5 fruit fly cellular contexts compared by ENCODE assay signal in genomic region chr2L:8029160-8029852, dm6.
TF ChIP-seq lines count a peak whose summit lies in the region.

TSS of gene baf (plus strand) at chr2L:8029462.

- TF ChIP-seq CTCF in S2 (optimal IDR thresholded peaks at IDR 0.05; lab: Kevin White, UChicago) = peak; percentile 22 to 40
- TF ChIP-seq CTCF in whole organism, embryonic (GFP tag; optimal IDR thresholded peaks at IDR 0.05; lab: Kevin White, UChicago) = peak; percentile 68

TF ChIP-seq in whole organism, adult, 20 proteins besides CTCF, POLR2A, EP300 and RAD21:
- TF ChIP-seq tj (GFP tag; optimal IDR thresholded peaks at IDR 0.05; lab: Kevin White, UChicago) (no peak), cic (GFP tag; optimal IDR thresholded peaks at IDR 0.05; lab: Kevin White, UChicago) (peak; percentile 40), Mnt (GFP tag; optimal IDR thresholded peaks at IDR 0.05; lab: Kevin White, UChicago) (peak; percentile 40), CG7101 (tag; optimal IDR thresholded peaks at IDR 0.05; lab: Kevin White, UChicago) (no peak)

TF ChIP-seq in whole organism, embryonic, 481 proteins besides CTCF, POLR2A, EP300 and RAD21 (continues in another document):
- no peak for TF ChIP-seq CG10366 (GFP tag; IDR thresholded peaks at IDR 0.05; lab: Robert Waterston, UW)
- TF ChIP-seq CG18619 (GFP tag; optimal IDR thresholded peaks at IDR 0.05; lab: Kevin White, UChicago) = no peak
- TF ChIP-seq Stat92E (GFP tag; optimal IDR thresholded peaks at IDR 0.05; lab: Kevin White, UChicago) = no peak
- TF ChIP-seq pzg (GFP tag; optimal IDR thresholded peaks at IDR 0.05; lab: Kevin White, UChicago) = peak; percentile 61
- TF ChIP-seq MESR4 (GFP tag; optimal IDR thresholded peaks at IDR 0.05; lab: Kevin White, UChicago) = peak; percentile 71
- no peak for TF ChIP-seq chinmo (GFP tag; IDR thresholded peaks at IDR 0.05; lab: Robert Waterston, UW; ENCODE audit: partially characterized antibody)
- no peak for TF ChIP-seq CG1832 (GFP tag; optimal IDR thresholded peaks at IDR 0.05; lab: Kevin White, UChicago)
- TF ChIP-seq pum (GFP tag; optimal IDR thresholded peaks at IDR 0.05; lab: Kevin White, UChicago) = no peak
- TF ChIP-seq tio (GFP tag; optimal IDR thresholded peaks at IDR 0.05; lab: Kevin White, UChicago) = no peak
- no peak for TF ChIP-seq Xrp1 (GFP tag; IDR thresholded peaks at IDR 0.05; lab: Robert Waterston, UW)
- peak; percentile 17 for TF ChIP-seq dm (GFP tag; optimal IDR thresholded peaks at IDR 0.05; lab: Kevin White, UChicago)
- peak; percentile 13 for TF ChIP-seq BtbVII (GFP tag; optimal IDR thresholded peaks at IDR 0.05; lab: Kevin White, UChicago)
- no peak for TF ChIP-seq CG6254 (GFP tag; optimal IDR thresholded peaks at IDR 0.05; lab: Kevin White, UChicago)
- no peak for TF ChIP-seq MTF-1 (GFP tag; optimal IDR thresholded peaks at IDR 0.05; lab: Kevin White, UChicago; ENCODE audit: borderline replicate concordance)
- TF ChIP-seq CG15601 (tag; optimal IDR thresholded peaks at IDR 0.05; lab: Kevin White, UChicago) = no peak
- TF ChIP-seq Meics (GFP tag; optimal IDR thresholded peaks at IDR 0.05; lab: Kevin White, UChicago) = no peak
- TF ChIP-seq sob (GFP tag; IDR thresholded peaks at IDR 0.05; lab: Robert Waterston, UW) = no peak
- no peak for TF ChIP-seq gsb (GFP tag; IDR thresholded peaks at IDR 0.05; lab: Robert Waterston, UW)
- no peak for TF ChIP-seq CG4282 (GFP tag; optimal IDR thresholded peaks at IDR 0.05; lab: Kevin White, UChicago)
- TF ChIP-seq fru (optimal IDR thresholded peaks at IDR 0.05; lab: Kevin White, UChicago) = no peak
- TF ChIP-seq chif (GFP tag; optimal IDR thresholded peaks at IDR 0.05; lab: Kevin White, UChicago) = no peak
- no peak for TF ChIP-seq CG12299 (tag; optimal IDR thresholded peaks at IDR 0.05; lab: Kevin White, UChicago)
- TF ChIP-seq CG8478 (optimal IDR thresholded peaks at IDR 0.05; lab: Kevin White, UChicago) = no peak
- no peak for TF ChIP-seq cas (GFP tag; IDR thresholded peaks at IDR 0.05; lab: Robert Waterston, UW)
- TF ChIP-seq Hr51 (GFP tag; optimal IDR thresholded peaks at IDR 0.05; lab: Kevin White, UChicago) = no peak
- peak; percentile 73 for TF ChIP-seq CG9797 (GFP tag; optimal IDR thresholded peaks at IDR 0.05; lab: Kevin White, UChicago)
- TF ChIP-seq danr (GFP tag; IDR thresholded peaks at IDR 0.05; lab: Robert Waterston, UW) = no peak
- no peak for TF ChIP-seq Mad (GFP tag; optimal IDR thresholded peaks at IDR 0.05; lab: Kevin White, UChicago)
- TF ChIP-seq wdn (GFP tag; IDR thresholded peaks at IDR 0.05; lab: Robert Waterston, UW) = no peak
- TF ChIP-seq CG13287 (GFP tag; IDR thresholded peaks at IDR 0.05; lab: Robert Waterston, UW; ENCODE audit: partially characterized antibody) = no peak; the same call in 1 of the 2 replicates

TF ChIP-seq in whole organism, prepupa, 60 proteins besides CTCF, POLR2A, EP300 and RAD21:
- TF ChIP-seq CG3032 (tag; optimal IDR thresholded peaks at IDR 0.05; lab: Kevin White, UChicago) (peak; percentile 7), ss (GFP tag; optimal IDR thresholded peaks at IDR 0.05; lab: Kevin White, UChicago) (peak; percentile 36 to 38), CG6854 (GFP tag; optimal IDR thresholded peaks at IDR 0.05; lab: Kevin White, UChicago) (peak; percentile 45), Sox14 (GFP tag; optimal IDR thresholded peaks at IDR 0.05; lab: Kevin White, UChicago) (no peak), achi (GFP tag; optimal IDR thresholded peaks at IDR 0.05; lab: Kevin White, UChicago) (peak; percentile 58), CG3919 (GFP tag; optimal IDR thresholded peaks at IDR 0.05; lab: Kevin White, UChicago) (no peak), Eip78C (GFP tag; lab: Kevin White, UChicago) (peak; percentile 71), fkh (GFP tag; optimal IDR thresholded peaks at IDR 0.05; lab: Kevin White, UChicago) (peak; percentile 89)

TF ChIP-seq in whole organism, wandering third instar larva, 38 proteins besides CTCF, POLR2A, EP300 and RAD21:
- TF ChIP-seq Rel (GFP tag; optimal IDR thresholded peaks at IDR 0.05; lab: Kevin White, UChicago) (no peak), Rel (tag; optimal IDR thresholded peaks at IDR 0.05; lab: Kevin White, UChicago) (peak; percentile 42), OdsH (GFP tag; optimal IDR thresholded peaks at IDR 0.05; lab: Kevin White, UChicago) (no peak)
